Fruit fly (Drosophila melanogaster): ENCODE results near the gene Lk6.

Gene Lk6

dm6 chr3R:11741730-11742203 is 22.5 kb downstream of the Lk6 start, which contains the start of the genes Blm and CG14722 (continued):
- TF ChIP-seq CG7963 (GFP tag; IDR thresholded peaks at IDR 0.05; ENCODE audit: partially characterized antibody) (no peak), CG14667 (GFP tag; IDR thresholded peaks at IDR 0.05) (no peak), CG2120 (GFP tag; optimal IDR thresholded peaks at IDR 0.05) (no peak), CG3407 (GFP tag; optimal IDR thresholded peaks at IDR 0.05) (no peak), CG34376 (GFP tag; optimal IDR thresholded peaks at IDR 0.05) (peak; percentile 8), Oli (tag; optimal IDR thresholded peaks at IDR 0.05) (no peak), Mrtf (GFP tag; IDR thresholded peaks at IDR 0.05) (no peak), tup (GFP tag; optimal IDR thresholded peaks at IDR 0.05) (no peak), stc (GFP tag; IDR thresholded peaks at IDR 0.05) (no peak), her (GFP tag; optimal IDR thresholded peaks at IDR 0.05) (no peak), Poxn (GFP tag; IDR thresholded peaks at IDR 0.05) (no peak), ind (GFP tag; optimal IDR thresholded peaks at IDR 0.05) (no peak), CG4730 (GFP tag; IDR thresholded peaks at IDR 0.05) (no peak), hkb (optimal IDR thresholded peaks at IDR 0.05) (no peak), hkb (GFP tag; IDR thresholded peaks at IDR 0.05) (no peak), oc (tag; optimal IDR thresholded peaks at IDR 0.05) (no peak), bab2 (GFP tag; optimal IDR thresholded peaks at IDR 0.05) (no peak), jigr1 (GFP tag; IDR thresholded peaks at IDR 0.05) (no peak), Eip74EF (GFP tag; optimal IDR thresholded peaks at IDR 0.05) (no peak), CG11723 (GFP tag; optimal IDR thresholded peaks at IDR 0.05) (no peak), CG8359 (GFP tag; optimal IDR thresholded peaks at IDR 0.05; ENCODE audit: borderline replicate concordance) (no peak), CG31441 (GFP tag; IDR thresholded peaks at IDR 0.05) (no peak), CG1233 (GFP tag; optimal IDR thresholded peaks at IDR 0.05) (no peak), bowl (GFP tag; IDR thresholded peaks at IDR 0.05) (no peak), pan (optimal IDR thresholded peaks at IDR 0.05) (no peak), pan (GFP tag; optimal IDR thresholded peaks at IDR 0.05 in 1 of 2, IDR thresholded peaks at IDR 0.05 in 1 of 2) (no peak), CG34422 (GFP tag; IDR thresholded peaks at IDR 0.05) (no peak; the same call in 2 of the 3 replicates), CG17802 (tag; optimal IDR thresholded peaks at IDR 0.05) (no peak), CG14710 (tag; optimal IDR thresholded peaks at IDR 0.05) (peak; percentile 58), Atf6 (GFP tag; IDR thresholded peaks at IDR 0.05) (no peak), Vsx1 (GFP tag; optimal IDR thresholded peaks at IDR 0.05) (no peak), insv (GFP tag; optimal IDR thresholded peaks at IDR 0.05) (peak in 1 of 2 experiments; percentile 19), Myb (GFP tag; optimal IDR thresholded peaks at IDR 0.05) (peak; percentile 33), Opbp (GFP tag; IDR thresholded peaks at IDR 0.05; ENCODE audit: partially characterized antibody) (no peak), H2.0 (GFP tag; IDR thresholded peaks at IDR 0.05) (no peak), tll (GFP tag; optimal IDR thresholded peaks at IDR 0.05) (no peak), ttk (GFP tag; IDR thresholded peaks at IDR 0.05) (no peak), Hand (GFP tag; optimal IDR thresholded peaks at IDR 0.05) (no peak), MBD-R2 (GFP tag; IDR thresholded peaks at IDR 0.05) (peak; percentile 68; the same call in 1 of the 2 replicates), CG6654 (GFP tag; optimal IDR thresholded peaks at IDR 0.05) (no peak), CG5180 (GFP tag; optimal IDR thresholded peaks at IDR 0.05) (no peak), ems (GFP tag; optimal IDR thresholded peaks at IDR 0.05) (no peak), CG15269 (tag; optimal IDR thresholded peaks at IDR 0.05) (no peak), nau (GFP tag; optimal IDR thresholded peaks at IDR 0.05) (no peak), wdn (GFP tag; IDR thresholded peaks at IDR 0.05) (no peak), CG2129 (GFP tag; IDR thresholded peaks at IDR 0.05; ENCODE audit: partially characterized antibody) (no peak), CG3838 (GFP tag; optimal IDR thresholded peaks at IDR 0.05) (no peak), CG1603 (tag; optimal IDR thresholded peaks at IDR 0.05) (no peak), Adf1 (GFP tag; IDR thresholded peaks at IDR 0.05) (no peak), fd96Cb (tag; optimal IDR thresholded peaks at IDR 0.05) (no peak), tgo (GFP tag; IDR thresholded peaks at IDR 0.05) (no peak)
